Fruit fly (Drosophila melanogaster) whole organism, wandering third instar larva: ENCODE data around the gene CG1636.

Experiments
- Hnf4 ChIP-seq: fragments of 200-800 bp; sonication (Bioruptor generic); optimal IDR thresholded peaks from 2 replicates; lab custom pipeline; 2016; ENCODE audit warnings: missing biosample characterization, mild to moderate bottlenecking, missing genetic modification characterization
- pan ChIP-seq: fragments of >200 bp; optimal IDR thresholded peaks from 2 replicates; lab custom pipeline; 2017

DNA sequence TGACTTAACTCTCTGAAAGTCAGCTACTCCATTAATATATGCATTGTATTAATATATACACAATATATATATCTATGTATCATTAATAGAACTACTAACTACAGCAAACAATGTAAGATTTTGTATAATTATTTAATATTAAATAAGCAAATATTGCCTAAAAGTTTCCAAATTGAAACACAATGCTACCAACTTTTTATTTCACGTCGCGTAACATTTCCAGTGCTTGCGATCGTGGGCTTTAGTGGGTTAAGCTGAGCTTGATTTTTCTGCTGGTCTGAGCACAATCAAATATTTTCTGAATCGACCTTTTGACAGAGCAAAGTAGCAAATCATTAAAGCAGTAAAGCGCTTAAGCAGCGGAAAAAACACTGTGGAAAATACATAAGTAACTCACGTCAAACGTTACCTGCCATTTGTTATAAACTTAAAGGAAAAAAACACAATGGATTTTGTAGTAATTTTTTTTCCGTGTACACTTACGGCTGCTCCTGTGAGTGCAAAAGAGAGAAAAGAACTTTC is 14.9 kb upstream of the CG1636 start:
- TF ChIP-seq Hnf4 (no peak), pan (lab: Kevin White, UChicago) (no peak)
